Fruit fly (Drosophila melanogaster): Measurements from ENCODE around the gene CG32221.

dm6 chr3L:19804908-19805307 lies 29.6 kb upstream of the CG32221 start, which contains the start of the genes TORIP and Ccdc58:
- TF ChIP-seq h (optimal IDR thresholded peaks at IDR 0.05) = no peak
- TF ChIP-seq insv (optimal IDR thresholded peaks at IDR 0.05) = no peak
- no peak for TF ChIP-seq Sin3A (optimal IDR thresholded peaks at IDR 0.05)
- TF ChIP-seq Myc (optimal IDR thresholded peaks at IDR 0.05) = no peak
